Worm (Caenorhabditis elegans): Measurements from ENCODE around the gene F41E6.7.

F41E6.7 gene

ce11 chrV:8599192-8599591, at the start of gene F41E6.7:
F41E6.7 (minus strand) TSS chrV:8599292.
- no peak for TF ChIP-seq lag-1 (GFP tag; IDR thresholded peaks at IDR 0.05)
- TF ChIP-seq nhr-120 (GFP tag; IDR thresholded peaks at IDR 0.05): no peak
- TF ChIP-seq egl-18 (GFP tag; IDR thresholded peaks at IDR 0.05): no peak

- TF ChIP-seq hsf-1 (GFP tag; IDR thresholded peaks at IDR 0.05) (no peak), dox-1 (GFP tag; IDR thresholded peaks at IDR 0.05) (peak; percentile 17; the same call in 1 of the 2 replicates), nhr-80 (tag; optimal IDR thresholded peaks at IDR 0.05) (peak; percentile 93), zfh-2 (GFP tag; conservative IDR thresholded peaks at IDR 0.05) (no peak), T07F8.4 (tag; optimal IDR thresholded peaks at IDR 0.05) (no peak)
These were observed 49.2 kb upstream of the F41E6.7 start for ce11 chrV:8648251-8648650.

ce11 chrV:8643093-8643492, 44.0 kb upstream of the F41E6.7 start, which contains the start of gene asp-13:
asp-13 (minus strand) TSS chrV:8643193.
- no peak for TF ChIP-seq sdz-38 (tag; optimal IDR thresholded peaks at IDR 0.05)
- TF ChIP-seq nhr-179 (tag; optimal IDR thresholded peaks at IDR 0.05): no peak
- TF ChIP-seq nhr-80 (tag; optimal IDR thresholded peaks at IDR 0.05): peak; percentile 12

ce11 chrV:8641266-8641665, 42.2 kb upstream of the F41E6.7 start, which contains the start of gene F28A12.3:
F28A12.3 (minus strand) TSS chrV:8641366.
- no peak for TF ChIP-seq hrde-1 (tag; optimal IDR thresholded peaks at IDR 0.05; ENCODE audit: borderline replicate concordance)
- TF ChIP-seq dox-1 (GFP tag; IDR thresholded peaks at IDR 0.05): no peak
- no peak for TF ChIP-seq chd-7 (tag; optimal IDR thresholded peaks at IDR 0.05)
- no peak for TF ChIP-seq snpc-3.4 (tag; optimal IDR thresholded peaks at IDR 0.05)
- TF ChIP-seq bed-1 (GFP tag; IDR thresholded peaks at IDR 0.05): no peak
- TF ChIP-seq egl-18 (GFP tag; IDR thresholded peaks at IDR 0.05): no peak
- TF ChIP-seq B0035.1 (tag; optimal IDR thresholded peaks at IDR 0.05): no peak

- TF ChIP-seq hsf-1 (GFP tag; IDR thresholded peaks at IDR 0.05): no peak
- no peak for TF ChIP-seq dpff-1 (tag; optimal IDR thresholded peaks at IDR 0.05)
These were observed 38.7 kb upstream of the F41E6.7 start, which contains the start of the genes F28A12.10 and acd-4 for ce11 chrV:8637666-8638271. F28A12.10 (minus strand) TSS chrV:8637766. acd-4 (plus strand) TSS chrV:8638221.

- no peak for TF ChIP-seq B0019.2 (GFP tag; conservative IDR thresholded peaks at IDR 0.05)
- TF ChIP-seq tlf-1 (GFP tag; optimal IDR thresholded peaks at IDR 0.05): no peak
- no peak for TF ChIP-seq egrh-3 (GFP tag; IDR thresholded peaks at IDR 0.05)
- no peak for TF ChIP-seq dpl-1 (GFP tag; optimal IDR thresholded peaks at IDR 0.05)
These were observed 37.8 kb upstream of the F41E6.7 start, which contains the start of gene grl-12 for ce11 chrV:8636907-8637306. grl-12 (minus strand) TSS chrV:8637007.

ce11 chrV:8635575-8635974, 36.5 kb upstream of the F41E6.7 start, which contains the start of gene oac-29:
oac-29 (minus strand) TSS chrV:8635675.
- TF ChIP-seq snpc-3.4 (tag; optimal IDR thresholded peaks at IDR 0.05) (no peak), D2030.7 (GFP tag; IDR thresholded peaks at IDR 0.05) (no peak), nhr-179 (tag; optimal IDR thresholded peaks at IDR 0.05) (no peak), repo-1 (tag; optimal IDR thresholded peaks at IDR 0.05) (no peak)

- TF ChIP-seq let-607 (tag; optimal IDR thresholded peaks at IDR 0.05) (no peak), lin-26 (GFP tag; IDR thresholded peaks at IDR 0.05) (no peak), ceh-100 (GFP tag; IDR thresholded peaks at IDR 0.05) (no peak), F37B4.10 (GFP tag; IDR thresholded peaks at IDR 0.05) (no peak), F55B11.4 (tag; optimal IDR thresholded peaks at IDR 0.05; ENCODE audit: borderline replicate concordance, insufficient read depth) (no peak), cebp-1 (GFP tag; IDR thresholded peaks at IDR 0.05) (no peak), cebp-1 (tag; optimal IDR thresholded peaks at IDR 0.05) (no peak), gei-17 (GFP tag; optimal IDR thresholded peaks at IDR 0.05) (no peak), madf-8 (GFP tag; conservative IDR thresholded peaks at IDR 0.05) (no peak), attf-3 (GFP tag; conservative IDR thresholded peaks at IDR 0.05) (no peak), T26A5.8 (tag; optimal IDR thresholded peaks at IDR 0.05) (no peak), hlh-12 (tag; optimal IDR thresholded peaks at IDR 0.05) (no peak), madf-10 (tag; optimal IDR thresholded peaks at IDR 0.05) (no peak), mxl-1 (tag; optimal IDR thresholded peaks at IDR 0.05) (no peak)
These were observed 33.7 kb upstream of the F41E6.7 start for ce11 chrV:8632788-8633187.
